Worm (Caenorhabditis elegans) whole organism, L4 larva: ENCODE data around the gene Y47D3A.20.

Source experiments
- Y75B8A.6 ChIP-seq: fragments of 200-800 bp; sonication (Bioruptor generic); IDR thresholded peaks from 2 replicates; pipeline ENCODE4 v1.3.6; 2022; ENCODE audit warnings: missing genetic modification reagents, missing genetic modification characterization, missing compliant biosample characterization
- dmd-9 ChIP-seq: fragments of 200-800 bp; sonication (Bioruptor generic); IDR thresholded peaks from 2 replicates; pipeline ENCODE4 v1.3.6; 2022; ENCODE audit warnings: missing genetic modification reagents, missing genetic modification characterization, missing compliant biosample characterization
- duxl-1 ChIP-seq: sonication (generic microtip); optimal IDR thresholded peaks from 2 replicates; lab custom pipeline; 2016; ENCODE audit warnings: mild to moderate bottlenecking, missing genetic modification characterization, moderate library complexity, missing compliant biosample characterization; ENCODE audit not compliant: poor library complexity
- lin-39 ChIP-seq: fragments of 150-350 bp; optimal IDR thresholded peaks from 2 replicates; lab custom pipeline; 2014; ENCODE audit warnings: missing biosample characterization, missing genetic modification reagents, missing genetic modification characterization
- madf-5 ChIP-seq, 2 experiments: fragments of 200-800 bp; sonication (Bioruptor generic); IDR thresholded peaks; 2 replicates each; pipeline ENCODE4 v1.3.6; 2022; ENCODE audit warnings: missing compliant biosample characterization in 2 of 2, missing genetic modification characterization in 2 of 2
- nhr-25 ChIP-seq: sonication (generic microtip); optimal IDR thresholded peaks from 2 replicates; lab custom pipeline; 2017; ENCODE audit warnings: missing genetic modification characterization, mild to moderate bottlenecking, missing compliant biosample characterization, antibody characterized with exemption, moderate library complexity, borderline replicate concordance; ENCODE audit not compliant: insufficient read depth
- rbr-2 ChIP-seq: sonication (generic microtip); optimal IDR thresholded peaks from 2 replicates; lab custom pipeline; 2016; ENCODE audit warnings: missing genotype, missing genetic modification characterization, missing compliant biosample characterization
- set-16 ChIP-seq: fragments of 200-800 bp; sonication (Bioruptor generic); IDR thresholded peaks from 2 replicates; pipeline ENCODE4 v1.3.6; 2022; ENCODE audit warnings: missing genetic modification reagents, missing genetic modification characterization, missing compliant biosample characterization

ce11 chrIII:11240776-11241175, 34.1 kb upstream of the Y47D3A.20 start:
- TF ChIP-seq dmd-9 (no peak), lin-39 (tag; lab: Kevin White, UChicago) (no peak), rbr-2 (no peak), madf-5 (GFP tag; IDR thresholded peaks at IDR 0.05; lab: Robert Waterston, UW) (no peak), Y75B8A.6 (GFP tag; lab: Robert Waterston, UW) (no peak), nhr-25 (tag; lab: Kevin White, UChicago) (no peak), set-16 (GFP tag; lab: Robert Waterston, UW) (no peak), duxl-1 (tag; lab: Kevin White, UChicago) (no peak)
